Fruit fly (Drosophila melanogaster) whole organism, embryonic: ENCODE results near the gene mib2.
A peak's percentile ranks its signal among the peaks of the same experiment; 100 is the strongest.

Experiments
- B-H1 ChIP-seq: fragments of 200-800 bp; sonication (Bioruptor generic); IDR thresholded peaks from 3 replicates; pipeline ENCODE4 v1.3.6; 2022; ENCODE audit warnings: missing biosample characterization, missing genetic modification characterization
- Bdp1 ChIP-seq: fragments of 200-800 bp; sonication (Bioruptor generic); optimal IDR thresholded peaks from 3 replicates; lab custom pipeline; 2016; ENCODE audit warnings: missing biosample characterization, missing genetic modification characterization
- Blimp-1 ChIP-seq: fragments of 200-800 bp; sonication (Bioruptor generic); optimal IDR thresholded peaks from 3 replicates; lab custom pipeline; 2018; ENCODE audit warnings: missing biosample characterization, missing genetic modification characterization, mild to moderate bottlenecking, moderate library complexity, missing genetic modification reagents
- CG11695 ChIP-seq: fragments of 200-800 bp; sonication (Bioruptor generic); IDR thresholded peaks from 3 replicates; pipeline ENCODE4 v1.3.6; 2022; ENCODE audit warnings: missing biosample characterization, missing genetic modification characterization
- CG12071 ChIP-seq: fragments of 200-800 bp; sonication (Bioruptor generic); optimal IDR thresholded peaks from 3 replicates; lab custom pipeline; 2018; ENCODE audit warnings: missing biosample characterization, mild to moderate bottlenecking, missing genetic modification characterization
- CG12391 ChIP-seq: fragments of 200-800 bp; sonication (Bioruptor generic); optimal IDR thresholded peaks from 3 replicates; lab custom pipeline; 2018; ENCODE audit warnings: missing biosample characterization, mild to moderate bottlenecking, missing genetic modification characterization, moderate library complexity
- CG13624 ChIP-seq: fragments of 200-800 bp; sonication (Bioruptor generic); optimal IDR thresholded peaks from 2 replicates; lab custom pipeline; 2016; ENCODE audit warnings: missing biosample characterization, missing genetic modification characterization
- CG1602 ChIP-seq: fragments of 200-800 bp; sonication (Bioruptor generic); optimal IDR thresholded peaks from 3 replicates; lab custom pipeline; 2016; ENCODE audit warnings: missing biosample characterization, missing genetic modification characterization
- CG1792 ChIP-seq: fragments of 200-800 bp; sonication (Bioruptor generic); optimal IDR thresholded peaks from 2 replicates; lab custom pipeline; 2016; ENCODE audit warnings: missing biosample characterization, missing genetic modification characterization
- CG18011 ChIP-seq: fragments of 200-800 bp; sonication (Bioruptor generic); optimal IDR thresholded peaks from 2 replicates; lab custom pipeline; 2017; ENCODE audit warnings: missing biosample characterization, missing genetic modification characterization, mild to moderate bottlenecking, moderate library complexity, missing genotype
- CG34422 ChIP-seq: fragments of 200-800 bp; sonication (Bioruptor generic); IDR thresholded peaks from 3 replicates; pipeline ENCODE4 v1.3.6; 2022; ENCODE audit warnings: missing biosample characterization, missing genetic modification characterization
- CG4282 ChIP-seq: fragments of 200-800 bp; sonication (Bioruptor generic); optimal IDR thresholded peaks from 2 replicates; lab custom pipeline; 2016; ENCODE audit warnings: missing biosample characterization, missing genetic modification characterization
- CG6654 ChIP-seq: fragments of 200-800 bp; sonication (Bioruptor generic); optimal IDR thresholded peaks from 2 replicates; lab custom pipeline; 2017; ENCODE audit warnings: missing biosample characterization, mild to moderate bottlenecking, missing genetic modification characterization
- CG6689 ChIP-seq: fragments of 200-800 bp; sonication (Bioruptor generic); IDR thresholded peaks from 2 replicates; pipeline ENCODE4 v1.3.6; 2022; ENCODE audit warnings: missing biosample characterization, missing genetic modification characterization
- CG7928 ChIP-seq: fragments of 200-800 bp; sonication (Bioruptor generic); optimal IDR thresholded peaks from 2 replicates; lab custom pipeline; 2017; ENCODE audit warnings: missing biosample characterization, mild to moderate bottlenecking, missing genetic modification characterization
- Dip2 ChIP-seq: fragments of 200-800 bp; sonication (Bioruptor generic); IDR thresholded peaks from 2 replicates; pipeline ENCODE4 v1.3.6; 2022; ENCODE audit warnings: missing biosample characterization, missing genetic modification characterization
- Fer2 ChIP-seq: fragments of 200-800 bp; sonication (Bioruptor generic); optimal IDR thresholded peaks from 2 replicates; lab custom pipeline; 2018; ENCODE audit warnings: missing biosample characterization, mild to moderate bottlenecking, missing genetic modification characterization, moderate library complexity
- HHEX ChIP-seq: fragments of 200-800 bp; sonication (Bioruptor generic); optimal IDR thresholded peaks from 3 replicates; lab custom pipeline; 2017; ENCODE audit warnings: missing biosample characterization, mild to moderate bottlenecking, missing genetic modification characterization, missing genetic modification reagents
- Hey ChIP-seq: fragments of 200-800 bp; sonication (Bioruptor generic); optimal IDR thresholded peaks from 3 replicates; lab custom pipeline; 2018; ENCODE audit warnings: missing biosample characterization, mild to moderate bottlenecking, missing genetic modification characterization
- Med ChIP-seq: fragments of 200-800 bp; sonication (Bioruptor generic); peaks from one replicate; lab custom pipeline; 2016; ENCODE audit warnings: missing biosample characterization, missing genetic modification characterization, mild to moderate bottlenecking, inconsistent platforms, moderate library complexity
- Meics ChIP-seq: fragments of 200-800 bp; sonication (Bioruptor generic); optimal IDR thresholded peaks from 2 replicates; lab custom pipeline; 2017; ENCODE audit warnings: missing biosample characterization, mild to moderate bottlenecking, missing genetic modification characterization
- Neu2 ChIP-seq: fragments of 200-800 bp; sonication (Bioruptor generic); optimal IDR thresholded peaks from 3 replicates; lab custom pipeline; 2016; ENCODE audit warnings: missing biosample characterization, missing genetic modification characterization, borderline replicate concordance
- abd-A ChIP-seq: fragments of 200-800 bp; sonication (Bioruptor generic); optimal IDR thresholded peaks from 3 replicates; lab custom pipeline; 2019; ENCODE audit warnings: missing biosample characterization, mild to moderate bottlenecking, missing genetic modification characterization, moderate library complexity
- chinmo ChIP-seq: fragments of 200-800 bp; sonication (Bioruptor generic); IDR thresholded peaks from 4 replicates; pipeline ENCODE4 v1.3.6; 2022; ENCODE audit warnings: missing biosample characterization, missing genetic modification characterization; ENCODE audit not compliant: partially characterized antibody
- corto ChIP-seq: fragments of 200-800 bp; sonication (Bioruptor generic); optimal IDR thresholded peaks from 2 replicates; lab custom pipeline; 2016; ENCODE audit warnings: missing biosample characterization, mild to moderate bottlenecking, missing genetic modification characterization, moderate library complexity
- croc ChIP-seq: fragments of 200-800 bp; sonication (Bioruptor generic); conservative IDR thresholded peaks from 3 replicates; pipeline ENCODE4 v1.3.6; 2022; ENCODE audit warnings: missing biosample characterization, missing genetic modification characterization
- emc ChIP-seq: fragments of 200-800 bp; sonication (Bioruptor generic); optimal IDR thresholded peaks from 2 replicates; lab custom pipeline; 2016; ENCODE audit warnings: missing biosample characterization, missing genetic modification characterization
- fru ChIP-seq: fragments of >200 bp; optimal IDR thresholded peaks from 2 replicates; lab custom pipeline; 2017
- gro ChIP-seq: fragments of 200-800 bp; sonication (Bioruptor generic); optimal IDR thresholded peaks from 2 replicates; lab custom pipeline; 2016; ENCODE audit warnings: missing biosample characterization, missing genetic modification characterization
- klu ChIP-seq: fragments of 200-800 bp; sonication (Bioruptor generic); IDR thresholded peaks from 2 replicates; pipeline ENCODE4 v1.3.6; 2022; ENCODE audit warnings: missing biosample characterization, missing genetic modification characterization
- lmd ChIP-seq: fragments of 200-800 bp; sonication (Bioruptor generic); IDR thresholded peaks from 2 replicates; pipeline ENCODE4 v1.3.6; 2022; ENCODE audit warnings: missing biosample characterization, missing genetic modification characterization
- luna ChIP-seq: fragments of 200-800 bp; sonication (Bioruptor generic); optimal IDR thresholded peaks from 2 replicates; lab custom pipeline; 2016; ENCODE audit warnings: missing biosample characterization, missing genetic modification characterization
- nom ChIP-seq: fragments of 200-800 bp; sonication (Bioruptor generic); optimal IDR thresholded peaks from 2 replicates; lab custom pipeline; 2017; ENCODE audit warnings: missing biosample characterization, missing genetic modification characterization, mild to moderate bottlenecking, moderate library complexity, missing genetic modification reagents
- peb ChIP-seq: fragments of 200-800 bp; sonication (Bioruptor generic); IDR thresholded peaks from 2 replicates; pipeline ENCODE4 v1.3.6; 2022; ENCODE audit warnings: missing biosample characterization, missing genetic modification characterization
- ranshi ChIP-seq: fragments of 200-800 bp; sonication (Bioruptor generic); IDR thresholded peaks from 2 replicates; pipeline ENCODE4 v1.3.6; 2022; ENCODE audit warnings: missing biosample characterization, missing genetic modification characterization
- sens ChIP-seq: fragments of 200-800 bp; sonication (Bioruptor generic); peaks from one replicate; lab custom pipeline; 2016; ENCODE audit warnings: missing biosample characterization, missing genetic modification characterization
- tio ChIP-seq: fragments of 200-800 bp; sonication (Bioruptor generic); optimal IDR thresholded peaks from 2 replicates; lab custom pipeline; 2017; ENCODE audit warnings: missing biosample characterization, missing genetic modification characterization, inconsistent platforms
- toy ChIP-seq: fragments of 200-800 bp; sonication (Bioruptor generic); IDR thresholded peaks from 2 replicates; pipeline ENCODE4 v1.3.6; 2022; ENCODE audit warnings: missing biosample characterization, missing genetic modification characterization
- zen2 ChIP-seq: fragments of 200-800 bp; sonication (Bioruptor generic); IDR thresholded peaks from 3 replicates; pipeline ENCODE4 v1.3.6; 2022; ENCODE audit warnings: missing biosample characterization, missing genetic modification characterization; ENCODE audit not compliant: partially characterized antibody
- zf30C ChIP-seq: fragments of 200-800 bp; sonication (Bioruptor generic); optimal IDR thresholded peaks from 3 replicates; lab custom pipeline; 2018; ENCODE audit warnings: missing biosample characterization, mild to moderate bottlenecking, missing genetic modification characterization

The mib2 gene

DNA sequence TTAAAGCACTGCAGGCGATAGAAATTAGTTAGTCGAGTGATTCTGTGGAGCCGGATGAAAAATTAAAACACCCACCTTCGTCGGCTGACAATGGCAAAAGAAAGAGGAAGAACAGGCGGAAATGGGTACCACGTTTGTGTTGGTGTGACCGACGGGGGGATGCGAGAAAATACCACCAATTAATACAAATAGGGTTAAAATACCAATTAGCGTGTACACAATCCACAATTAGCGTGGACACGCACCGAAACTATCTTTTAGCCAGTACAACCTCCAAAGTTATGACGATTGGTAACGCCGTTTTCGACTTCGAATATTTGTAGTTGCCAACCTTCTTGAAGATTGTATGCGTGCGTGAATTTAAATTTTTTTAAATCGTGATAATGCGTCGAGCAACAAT, 25.1 kb upstream of the mib2 start, which contains the start of gene RpL30 (continued):
- TF ChIP-seq klu (GFP tag; lab: Robert Waterston, UW) (no peak; the same call in 1 of the 2 replicates), ranshi (GFP tag; lab: Robert Waterston, UW) (peak; percentile 89), CG13624 (GFP tag; lab: Kevin White, UChicago) (peak; percentile 95), Meics (GFP tag; lab: Kevin White, UChicago) (peak; percentile 95), CG18011 (peak; percentile 83), CG4282 (peak; percentile 87), Fer2 (tag; lab: Kevin White, UChicago) (peak; percentile 68), sens (GFP tag; lab: Kevin White, UChicago) (peak; percentile 97), chinmo (GFP tag; lab: Robert Waterston, UW) (peak; percentile 86; the same call in 3 of the 4 replicates), corto (GFP tag; lab: Kevin White, UChicago) (no peak), CG12391 (tag; lab: Kevin White, UChicago) (peak; percentile 90), CG34422 (GFP tag; lab: Robert Waterston, UW) (peak; percentile 90), emc (GFP tag; lab: Kevin White, UChicago) (peak; percentile 91), tio (GFP tag; lab: Kevin White, UChicago) (peak; percentile 61), peb (GFP tag; lab: Robert Waterston, UW) (peak; percentile 42; the same call in 1 of the 2 replicates), gro (peak; percentile 90), CG11695 (GFP tag; lab: Robert Waterston, UW) (peak; percentile 85), luna (GFP tag; lab: Kevin White, UChicago) (peak; percentile 93), Dip2 (GFP tag; lab: Robert Waterston, UW) (no peak), Bdp1 (GFP tag; lab: Kevin White, UChicago) (peak; percentile 75), croc (GFP tag; lab: Robert Waterston, UW) (peak; percentile 66; the same call in 2 of the 3 replicates), Blimp-1 (GFP tag; lab: Kevin White, UChicago) (peak; percentile 76), CG1602 (peak; percentile 65), B-H1 (GFP tag; lab: Robert Waterston, UW) (peak; percentile 62; the same call in 1 of the 3 replicates), zf30C (GFP tag; lab: Kevin White, UChicago) (peak; percentile 54), toy (GFP tag; lab: Robert Waterston, UW) (peak; percentile 63; the same call in 1 of the 2 replicates), nom (peak; percentile 95), CG7928 (peak; percentile 75), CG12071 (GFP tag; lab: Kevin White, UChicago) (peak; percentile 95), CG1792 (peak; percentile 83), Neu2 (GFP tag; lab: Kevin White, UChicago) (peak; percentile 58)

DNA sequence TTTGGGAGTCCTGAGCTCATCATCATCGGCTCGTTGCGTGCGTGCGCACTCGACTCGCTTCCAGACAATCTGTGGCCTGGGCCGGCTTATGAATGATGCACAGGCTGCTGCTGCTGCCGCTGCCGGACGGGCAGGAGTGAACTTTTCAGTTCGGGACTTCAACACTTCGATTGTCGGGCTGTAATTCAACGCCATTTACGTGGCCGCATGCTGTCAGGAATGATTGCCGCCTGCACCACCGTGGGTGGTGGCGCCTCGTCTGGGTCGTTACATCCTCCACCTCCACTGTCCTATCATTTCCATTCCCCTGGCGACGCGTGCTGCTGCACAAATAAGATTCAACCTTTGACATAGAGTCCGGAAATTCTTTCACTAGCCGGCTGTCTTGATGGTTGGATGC, 24.2 kb upstream of the mib2 start:
- peak; percentile 96 for TF ChIP-seq Hey (tag; lab: Kevin White, UChicago)
- peak; percentile 26 for TF ChIP-seq abd-A
- peak; percentile 26 for TF ChIP-seq sens (GFP tag; lab: Kevin White, UChicago)
- 0 out of 2 replicates have a peak, but pooled peaks have one; percentile 11 for TF ChIP-seq lmd (GFP tag; lab: Robert Waterston, UW)
- TF ChIP-seq Med, result peak; percentile 29
- TF ChIP-seq chinmo (GFP tag; lab: Robert Waterston, UW), result 0 out of 4 replicates have a peak, but pooled peaks have one; percentile 57
- no peak for TF ChIP-seq CG6654 (GFP tag; lab: Kevin White, UChicago)
- TF ChIP-seq zen2, result 0 out of 3 replicates have a peak, but pooled peaks have one; percentile 38
- TF ChIP-seq fru (lab: Kevin White, UChicago), result no peak
- no peak for TF ChIP-seq HHEX (GFP tag; lab: Kevin White, UChicago)
- no peak for TF ChIP-seq CG6689 (GFP tag; lab: Robert Waterston, UW)
